Worm (Caenorhabditis elegans): ENCODE results near the gene Y113G7A.14.

ce11 chrV:20127543-20127942, 10.7 kb downstream of the Y113G7A.14 start:
- no peak for TF ChIP-seq madf-10 (tag; optimal IDR thresholded peaks at IDR 0.05)
- no peak for TF ChIP-seq unc-130 (GFP tag; optimal IDR thresholded peaks at IDR 0.05)
- TF ChIP-seq pha-4 (tag; optimal IDR thresholded peaks at IDR 0.05) = no peak
- TF ChIP-seq F57A8.1 (GFP tag; optimal IDR thresholded peaks at IDR 0.05) = no peak
- no peak for TF ChIP-seq B0336.3 (GFP tag; IDR thresholded peaks at IDR 0.05)
- no peak for TF ChIP-seq madf-3 (GFP tag; IDR thresholded peaks at IDR 0.05)
- TF ChIP-seq mxl-1 (tag; optimal IDR thresholded peaks at IDR 0.05) = no peak
- no peak for TF ChIP-seq ama-1 (optimal IDR thresholded peaks at IDR 0.05)
- TF ChIP-seq ama-1 (GFP tag; optimal IDR thresholded peaks at IDR 0.05) = no peak
- TF ChIP-seq nhr-179 (tag; optimal IDR thresholded peaks at IDR 0.05) = no peak
- no peak for TF ChIP-seq nhr-80 (tag; optimal IDR thresholded peaks at IDR 0.05)
- TF ChIP-seq nhr-90 (tag; optimal IDR thresholded peaks at IDR 0.05) = no peak
- TF ChIP-seq snpc-4 (GFP tag; optimal IDR thresholded peaks at IDR 0.05) = no peak
- TF ChIP-seq snpc-4 (tag; optimal IDR thresholded peaks at IDR 0.05) = no peak
- TF ChIP-seq ztf-3 (GFP tag; optimal IDR thresholded peaks at IDR 0.05) = no peak
